Fruit fly (Drosophila melanogaster): Measurements from ENCODE around the gene CG12605.
A peak's percentile ranks its signal among the peaks of the same experiment; 100 is the strongest.

Gene CG12605

DNA sequence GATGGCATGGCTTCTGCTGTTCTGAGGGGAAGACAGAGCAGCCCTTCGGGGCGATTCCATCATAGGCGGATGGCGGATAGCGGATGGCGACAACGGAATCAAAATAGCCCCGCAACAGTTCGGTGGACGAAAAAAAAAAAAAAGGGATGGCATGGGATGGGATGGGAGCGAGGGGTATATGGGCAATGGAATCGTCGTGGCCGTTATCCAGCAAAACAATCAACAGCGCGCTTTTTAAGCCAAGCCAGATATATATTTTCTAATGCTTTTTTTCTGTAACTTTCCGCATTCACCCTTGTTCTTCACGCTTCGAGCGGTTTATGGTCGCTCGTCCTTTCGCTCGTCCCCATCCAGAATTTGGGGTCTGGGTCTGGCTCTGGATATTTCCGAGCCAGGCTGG lies 31.0 kb upstream of the CG12605 start (continued):
- TF ChIP-seq Side (GFP tag; optimal IDR thresholded peaks at IDR 0.05) (no peak), CG10267 (tag; optimal IDR thresholded peaks at IDR 0.05) (no peak)

- TF ChIP-seq vfl (GFP tag; optimal IDR thresholded peaks at IDR 0.05) (no peak), Adf1 (GFP tag; IDR thresholded peaks at IDR 0.05) (no peak), CG18262 (tag; optimal IDR thresholded peaks at IDR 0.05) (peak; percentile 62), Bteb2 (GFP tag; optimal IDR thresholded peaks at IDR 0.05) (no peak), Hmr (GFP tag; optimal IDR thresholded peaks at IDR 0.05) (peak; percentile 66), lmd (GFP tag; IDR thresholded peaks at IDR 0.05) (peak; percentile 37; the same call in 1 of the 2 replicates), fd102C (GFP tag; optimal IDR thresholded peaks at IDR 0.05) (peak; percentile 34), Camta (GFP tag; optimal IDR thresholded peaks at IDR 0.05) (peak; percentile 11), Trl (optimal IDR thresholded peaks at IDR 0.05) (peak; percentile 63 to 85), Trl (GFP tag; optimal IDR thresholded peaks at IDR 0.05) (peak; percentile 41), pzg (GFP tag; optimal IDR thresholded peaks at IDR 0.05) (no peak), CG6689 (GFP tag; IDR thresholded peaks at IDR 0.05) (no peak), hb (GFP tag; IDR thresholded peaks at IDR 0.05; ENCODE audit: partially characterized antibody) (0 out of 3 replicates have a peak, but pooled peaks have one; percentile 39), tio (GFP tag; optimal IDR thresholded peaks at IDR 0.05) (no peak), salm (tag; optimal IDR thresholded peaks at IDR 0.05) (no peak), CG5953 (GFP tag; IDR thresholded peaks at IDR 0.05) (no peak; the same call in 1 of the 2 replicates), Nf-YB (GFP tag; optimal IDR thresholded peaks at IDR 0.05) (peak; percentile 9), chinmo (GFP tag; IDR thresholded peaks at IDR 0.05; ENCODE audit: partially characterized antibody) (no peak), wdn (GFP tag; IDR thresholded peaks at IDR 0.05) (no peak), CG10979 (tag; optimal IDR thresholded peaks at IDR 0.05) (peak; percentile 91), klu (GFP tag; IDR thresholded peaks at IDR 0.05) (no peak), ind (GFP tag; optimal IDR thresholded peaks at IDR 0.05) (no peak), CG7839 (tag; optimal IDR thresholded peaks at IDR 0.05) (no peak), CrebB (tag; optimal IDR thresholded peaks at IDR 0.05) (no peak), CG1792 (GFP tag; optimal IDR thresholded peaks at IDR 0.05) (peak; percentile 79), CG10431 (GFP tag; optimal IDR thresholded peaks at IDR 0.05) (no peak), CG12219 (GFP tag; optimal IDR thresholded peaks at IDR 0.05) (peak; percentile 28), CG2129 (GFP tag; IDR thresholded peaks at IDR 0.05; ENCODE audit: partially characterized antibody) (no peak), Xbp1 (GFP tag; optimal IDR thresholded peaks at IDR 0.05) (peak; percentile 38), Fer3 (tag; optimal IDR thresholded peaks at IDR 0.05) (no peak), ems (GFP tag; optimal IDR thresholded peaks at IDR 0.05) (no peak), dpn (GFP tag; optimal IDR thresholded peaks at IDR 0.05) (peak in 1 of 2 experiments; percentile 9), CG10462 (GFP tag; optimal IDR thresholded peaks at IDR 0.05) (no peak), CG17612 (GFP tag; IDR thresholded peaks at IDR 0.05) (no peak), Xrp1 (GFP tag; IDR thresholded peaks at IDR 0.05) (peak; percentile 80; the same call in 1 of the 2 replicates), CG2120 (GFP tag; optimal IDR thresholded peaks at IDR 0.05) (peak; percentile 53), CG3407 (GFP tag; optimal IDR thresholded peaks at IDR 0.05) (no peak), CG7372 (GFP tag; IDR thresholded peaks at IDR 0.05) (no peak), fd64A (GFP tag; optimal IDR thresholded peaks at IDR 0.05) (no peak), Hr78 (GFP tag; optimal IDR thresholded peaks at IDR 0.05) (no peak), CG12104 (GFP tag; optimal IDR thresholded peaks at IDR 0.05) (no peak), CG4707 (GFP tag; optimal IDR thresholded peaks at IDR 0.05) (no peak), CG10209 (GFP tag; optimal IDR thresholded peaks at IDR 0.05) (peak; percentile 29), stc (GFP tag; IDR thresholded peaks at IDR 0.05) (no peak), ham (GFP tag; IDR thresholded peaks at IDR 0.05) (no peak), CG8290 (GFP tag; optimal IDR thresholded peaks at IDR 0.05) (peak; percentile 38), CG8290 (tag; optimal IDR thresholded peaks at IDR 0.05) (peak in 1 of 2 experiments; percentile 59), trh (GFP tag; optimal IDR thresholded peaks at IDR 0.05) (no peak)
Measured at dm6 chr3L:3983466-3983946, 18.9 kb upstream of the CG12605 start, which contains the start of gene scrt. TSS of gene scrt (plus strand) at chr3L:3983896.
